Worm (Caenorhabditis elegans) whole organism, L4 larva: ENCODE measurements around the gene Y66H1A.5.

Experiments
- D1046.2 ChIP-seq: fragments of 200-800 bp; sonication (Bioruptor generic); IDR thresholded peaks from 2 replicates; pipeline ENCODE4 v1.3.6; 2022; ENCODE audit warnings: missing genetic modification characterization, missing compliant biosample characterization
- F37D6.2 ChIP-seq: sonication (generic microtip); optimal IDR thresholded peaks from 2 replicates; lab custom pipeline; 2016; ENCODE audit warnings: mild to moderate bottlenecking, missing genetic modification characterization, missing compliant biosample characterization
- F44E2.7 ChIP-seq: fragments of 200-800 bp; sonication (Bioruptor generic); IDR thresholded peaks from 2 replicates; pipeline ENCODE4 v2.1.2; 2022; ENCODE audit warnings: missing genetic modification characterization, missing compliant biosample characterization
- F49E8.2 ChIP-seq: sonication (generic microtip); optimal IDR thresholded peaks from 2 replicates; lab custom pipeline; 2016; ENCODE audit warnings: missing compliant biosample characterization, mild to moderate bottlenecking, missing genetic modification characterization, borderline replicate concordance
- T20F7.1 ChIP-seq: fragments of 200-800 bp; sonication (Bioruptor generic); optimal IDR thresholded peaks from 2 replicates; lab custom pipeline; 2018; ENCODE audit warnings: mild to moderate bottlenecking, missing genetic modification characterization, missing compliant biosample characterization
- T26A8.4 ChIP-seq: fragments of 200-800 bp; sonication (Bioruptor generic); IDR thresholded peaks from 2 replicates; pipeline ENCODE4 v1.3.6; 2022; ENCODE audit warnings: missing genetic modification characterization, missing compliant biosample characterization
- Y75B8A.6 ChIP-seq: fragments of 200-800 bp; sonication (Bioruptor generic); IDR thresholded peaks from 2 replicates; pipeline ENCODE4 v1.3.6; 2022; ENCODE audit warnings: missing genetic modification reagents, missing genetic modification characterization, missing compliant biosample characterization
- aha-1 ChIP-seq: fragments of 150-350 bp; peaks from one replicate; lab custom pipeline; 2014; ENCODE audit warnings: missing biosample characterization, missing genetic modification characterization
- ama-1 ChIP-seq: fragments of 150-350 bp; optimal IDR thresholded peaks from 2 replicates; lab custom pipeline; 2014; ENCODE audit warnings: inconsistent platforms, mixed read lengths
- ceh-20 ChIP-seq: fragments of 200-800 bp; sonication (Bioruptor generic); IDR thresholded peaks from 2 replicates; pipeline ENCODE4 v1.3.6; 2022; ENCODE audit warnings: missing genetic modification reagents, missing genetic modification characterization, missing compliant biosample characterization
- ceh-32 ChIP-seq: sonication (generic microtip); optimal IDR thresholded peaks from 2 replicates; lab custom pipeline; 2016; ENCODE audit warnings: mild to moderate bottlenecking, missing genetic modification characterization, missing compliant biosample characterization; ENCODE audit not compliant: poor library complexity
- ceh-62 ChIP-seq: sonication (generic microtip); optimal IDR thresholded peaks from 2 replicates; lab custom pipeline; 2017; ENCODE audit warnings: missing biosample characterization, missing genetic modification characterization
- ceh-82 ChIP-seq: sonication (generic microtip); optimal IDR thresholded peaks from 2 replicates; lab custom pipeline; 2017; ENCODE audit warnings: missing biosample characterization, missing genetic modification characterization
- cey-2 ChIP-seq: sonication (generic microtip); optimal IDR thresholded peaks from 3 replicates; lab custom pipeline; 2017; ENCODE audit warnings: missing genetic modification characterization, mild to moderate bottlenecking, missing compliant biosample characterization, antibody characterized with exemption, borderline replicate concordance; ENCODE audit not compliant: insufficient read depth
- daf-16 ChIP-seq, 3 experiments: sonication (generic microtip); optimal IDR thresholded peaks; 2 replicates each; lab custom pipeline; 2016 to 2017; ENCODE audit warnings: missing genetic modification characterization in 3 of 3, missing genetic modification reagents in 3 of 3, mild to moderate bottlenecking in 2 of 3, missing compliant biosample characterization in 2 of 3, missing biosample characterization in 1 of 3, moderate library complexity in 1 of 3
- daf-19 ChIP-seq: fragments of 200-800 bp; sonication (Bioruptor generic); conservative IDR thresholded peaks from 2 replicates; pipeline ENCODE4 v1.3.6; 2022; ENCODE audit warnings: missing genetic modification characterization, missing compliant biosample characterization
- daf-8 ChIP-seq: fragments of 200-800 bp; sonication (Bioruptor generic); IDR thresholded peaks from 2 replicates; pipeline ENCODE4 v1.3.6; 2022; ENCODE audit warnings: missing genetic modification characterization, missing compliant biosample characterization
- dmd-6 ChIP-seq: fragments of 200-800 bp; sonication (Bioruptor generic); IDR thresholded peaks from 2 replicates; pipeline ENCODE4 v1.3.6; 2022; ENCODE audit warnings: missing genetic modification reagents, missing genetic modification characterization, missing compliant biosample characterization
- dmd-9 ChIP-seq: fragments of 200-800 bp; sonication (Bioruptor generic); IDR thresholded peaks from 2 replicates; pipeline ENCODE4 v1.3.6; 2022; ENCODE audit warnings: missing genetic modification reagents, missing genetic modification characterization, missing compliant biosample characterization
- dpl-1 ChIP-seq: fragments of 150-350 bp; optimal IDR thresholded peaks from 2 replicates; lab custom pipeline; 2014; ENCODE audit warnings: missing biosample characterization, missing genetic modification reagents, missing genetic modification characterization
- egl-27 ChIP-seq: sonication (generic microtip); optimal IDR thresholded peaks from 3 replicates; lab custom pipeline; 2017; ENCODE audit warnings: missing biosample characterization, missing genetic modification reagents, missing genetic modification characterization
- egl-43 ChIP-seq: fragments of 200-800 bp; sonication (Bioruptor generic); IDR thresholded peaks from 2 replicates; pipeline ENCODE4 v1.3.6; 2022; ENCODE audit warnings: missing genetic modification reagents, missing genetic modification characterization, missing compliant biosample characterization
- fkh-10 ChIP-seq: fragments of 150-350 bp; optimal IDR thresholded peaks from 2 replicates; lab custom pipeline; 2014; ENCODE audit warnings: missing biosample characterization, missing genetic modification reagents, missing genetic modification characterization
- fos-1 ChIP-seq: fragments of 150-350 bp; optimal IDR thresholded peaks from 2 replicates; lab custom pipeline; 2014; ENCODE audit warnings: missing biosample characterization, missing genetic modification characterization
- hif-1 ChIP-seq, 2 experiments: sonication (generic microtip); optimal IDR thresholded peaks; 2 replicates each; lab custom pipeline; 2016 to 2017; ENCODE audit warnings: missing compliant biosample characterization in 2 of 2, missing genetic modification characterization in 2 of 2, missing genetic modification reagents in 2 of 2, missing genotype in 2 of 2, mild to moderate bottlenecking in 1 of 2
- hlh-11 ChIP-seq: fragments of 200-800 bp; sonication (Bioruptor generic); optimal IDR thresholded peaks from 2 replicates; lab custom pipeline; 2018; ENCODE audit warnings: mild to moderate bottlenecking, missing genetic modification characterization, missing compliant biosample characterization
- hmg-1.1 ChIP-seq: fragments of 200-800 bp; sonication (Bioruptor generic); IDR thresholded peaks from 2 replicates; pipeline ENCODE4 v1.3.6; 2022; ENCODE audit warnings: missing genetic modification reagents, missing genetic modification characterization, missing compliant biosample characterization
- lim-7 ChIP-seq: fragments of 200-800 bp; sonication (Bioruptor generic); IDR thresholded peaks from 2 replicates; pipeline ENCODE4 v1.3.6; 2022; ENCODE audit warnings: missing genetic modification characterization, missing compliant biosample characterization
- lin-13 ChIP-seq: fragments of 150-350 bp; optimal IDR thresholded peaks from 2 replicates; lab custom pipeline; 2014; ENCODE audit warnings: missing biosample characterization, missing genetic modification reagents, missing genetic modification characterization
- lin-39 ChIP-seq: fragments of 150-350 bp; optimal IDR thresholded peaks from 2 replicates; lab custom pipeline; 2014; ENCODE audit warnings: missing biosample characterization, missing genetic modification reagents, missing genetic modification characterization
- lsy-2 ChIP-seq, 2 experiments: fragments of 150-350 bp in 1 of 2; sonication (generic microtip) in 1 of 2; optimal IDR thresholded peaks; 2 replicates each; lab custom pipeline; 2014 to 2017; ENCODE audit warnings: missing biosample characterization in 2 of 2, missing genetic modification characterization in 2 of 2
- madf-9 ChIP-seq: fragments of 200-800 bp; sonication (Bioruptor generic); conservative IDR thresholded peaks from 2 replicates; pipeline ENCODE4 v1.3.6; 2022; ENCODE audit warnings: missing genetic modification reagents, missing genetic modification characterization, missing compliant biosample characterization
- mxl-2 ChIP-seq: fragments of 200-800 bp; sonication (Bioruptor generic); conservative IDR thresholded peaks from 2 replicates; pipeline ENCODE4 v1.3.6; 2022; ENCODE audit warnings: missing genetic modification reagents, missing genetic modification characterization, missing compliant biosample characterization
- nhr-10 ChIP-seq: fragments of 150-350 bp; optimal IDR thresholded peaks from 2 replicates; lab custom pipeline; 2014; ENCODE audit warnings: missing biosample characterization, missing genetic modification characterization
- nhr-11 ChIP-seq: fragments of 150-350 bp; optimal IDR thresholded peaks from 2 replicates; lab custom pipeline; 2014; ENCODE audit warnings: missing biosample characterization, missing genetic modification characterization
- nhr-237 ChIP-seq: sonication (generic microtip); optimal IDR thresholded peaks from 2 replicates; lab custom pipeline; 2017; ENCODE audit warnings: missing biosample characterization, missing genetic modification characterization
- nhr-28 ChIP-seq: fragments of 150-350 bp; optimal IDR thresholded peaks from 2 replicates; lab custom pipeline; 2014; ENCODE audit warnings: missing biosample characterization, missing genetic modification characterization
- nhr-42 ChIP-seq: fragments of 200-800 bp; sonication (Bioruptor generic); IDR thresholded peaks from 2 replicates; pipeline ENCODE4 v1.3.6; 2022; ENCODE audit warnings: missing genetic modification characterization, missing compliant biosample characterization
- pha-4 ChIP-seq, 2 experiments: fragments of 150-350 bp in 1 of 2; fragments of 200-800 bp in 1 of 2; sonication (Bioruptor generic) in 1 of 2; IDR thresholded peaks in 1 of 2; optimal IDR thresholded peaks in 1 of 2; 2 replicates each; pipeline versions ENCODE4 v1.3.6 to Lab custom; 2014 to 2022; ENCODE audit warnings: missing genetic modification characterization in 2 of 2, missing genetic modification reagents in 2 of 2, missing biosample characterization in 1 of 2, missing compliant biosample characterization in 1 of 2
- saeg-2 ChIP-seq: fragments of 200-800 bp; sonication (Bioruptor generic); IDR thresholded peaks from 2 replicates; pipeline ENCODE4 v1.3.6; 2022; ENCODE audit warnings: missing genetic modification reagents, missing genetic modification characterization, missing compliant biosample characterization
- sdz-12 ChIP-seq: fragments of 200-800 bp; sonication (Bioruptor generic); optimal IDR thresholded peaks from 2 replicates; lab custom pipeline; 2018; ENCODE audit warnings: mild to moderate bottlenecking, missing genetic modification characterization, missing compliant biosample characterization
- set-16 ChIP-seq: fragments of 200-800 bp; sonication (Bioruptor generic); IDR thresholded peaks from 2 replicates; pipeline ENCODE4 v1.3.6; 2022; ENCODE audit warnings: missing genetic modification reagents, missing genetic modification characterization, missing compliant biosample characterization
- skn-1 ChIP-seq: fragments of 150-350 bp; optimal IDR thresholded peaks from 2 replicates; lab custom pipeline; 2014; ENCODE audit warnings: missing biosample characterization, missing genetic modification characterization
- snpc-1.2 ChIP-seq: fragments of 200-800 bp; sonication (Bioruptor generic); IDR thresholded peaks from 2 replicates; pipeline ENCODE4 v1.3.6; 2022; ENCODE audit warnings: missing genetic modification reagents, missing genetic modification characterization, missing compliant biosample characterization
- snpc-4 ChIP-seq: fragments of 150-350 bp; optimal IDR thresholded peaks from 2 replicates; lab custom pipeline; 2014; ENCODE audit warnings: missing biosample characterization, missing genetic modification characterization
- tra-1 ChIP-seq: fragments of 200-800 bp; sonication (Bioruptor generic); IDR thresholded peaks from 2 replicates; pipeline ENCODE4 v1.3.6; 2022; ENCODE audit warnings: missing genetic modification reagents, missing genetic modification characterization, missing compliant biosample characterization
- vab-7 ChIP-seq: fragments of 200-800 bp; sonication (Bioruptor generic); IDR thresholded peaks from 2 replicates; pipeline ENCODE4 v1.3.6; 2022; ENCODE audit warnings: missing genetic modification reagents, missing genetic modification characterization, missing compliant biosample characterization
- zfp-2 ChIP-seq: sonication (generic microtip); optimal IDR thresholded peaks from 2 replicates; lab custom pipeline; 2016; ENCODE audit warnings: mild to moderate bottlenecking, missing genetic modification characterization, missing compliant biosample characterization
- zip-11 ChIP-seq: fragments of 200-800 bp; sonication (Bioruptor generic); IDR thresholded peaks from 2 replicates; pipeline ENCODE4 v1.3.6; 2022; ENCODE audit warnings: missing genetic modification characterization, missing compliant biosample characterization
- zip-2 ChIP-seq: fragments of 150-350 bp; optimal IDR thresholded peaks from 2 replicates; lab custom pipeline; 2014; ENCODE audit warnings: missing biosample characterization, missing genetic modification characterization
- ztf-7 ChIP-seq: fragments of 150-350 bp; optimal IDR thresholded peaks from 2 replicates; lab custom pipeline; 2014; ENCODE audit warnings: missing biosample characterization, missing genetic modification characterization

Y66H1A.5 gene

DNA sequence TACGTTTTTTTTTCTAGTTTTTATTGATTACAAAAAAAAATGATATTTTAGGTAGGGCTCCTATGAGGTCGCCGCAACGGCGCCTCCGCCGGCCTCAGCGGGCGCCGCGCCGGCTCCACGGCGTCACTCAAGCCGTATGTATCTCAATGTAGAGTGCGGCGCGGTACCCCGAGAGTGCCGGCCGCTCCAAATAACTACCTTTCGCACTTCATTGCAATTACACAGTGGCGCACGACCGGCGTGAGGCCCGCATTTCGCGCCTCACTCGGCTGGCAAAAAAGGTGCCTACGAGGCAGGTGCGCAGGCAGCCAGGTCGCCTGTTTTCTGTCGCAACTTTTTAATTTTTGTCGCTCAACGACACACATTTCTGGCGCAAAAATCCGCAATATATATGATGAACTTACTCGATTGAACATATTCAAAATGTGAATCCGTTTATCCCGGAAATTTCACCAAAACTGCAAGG, 31.7 kb upstream of the Y66H1A.5 start, which contains the start of gene M04G7.2:
Gene M04G7.2, minus strand, starts transcription at position 416 of the 466 bp plus-strand sequence.
- TF ChIP-seq set-16 (peak; percentile 91), ceh-62 (tag; lab: Kevin White, UChicago) (no peak), lim-7 (GFP tag; lab: Robert Waterston, UW) (no peak), vab-7 (GFP tag; lab: Robert Waterston, UW) (no peak), snpc-1.2 (GFP tag; lab: Robert Waterston, UW) (no peak), pha-4 (GFP tag; IDR thresholded peaks at IDR 0.05; lab: Robert Waterston, UW) (no peak), pha-4 (tag; optimal IDR thresholded peaks at IDR 0.05; lab: Kevin White, UChicago) (no peak), zip-2 (no peak), dmd-9 (GFP tag; lab: Robert Waterston, UW) (0 out of 2 replicates have a peak, but pooled peaks have one; percentile 56), T20F7.1 (GFP tag; lab: Kevin White, UChicago) (no peak), ceh-82 (tag; lab: Kevin White, UChicago) (no peak), nhr-237 (no peak), skn-1 (tag; lab: Kevin White, UChicago) (no peak), T26A8.4 (GFP tag; lab: Robert Waterston, UW) (no peak), dpl-1 (GFP tag; lab: Kevin White, UChicago) (no peak), hmg-1.1 (GFP tag; lab: Robert Waterston, UW) (0 out of 2 replicates have a peak, but pooled peaks have one; percentile 12), ceh-20 (no peak), saeg-2 (GFP tag; lab: Robert Waterston, UW) (no peak), F44E2.7 (GFP tag; lab: Robert Waterston, UW) (no peak), zfp-2 (tag; lab: Kevin White, UChicago) (no peak), F49E8.2 (tag; lab: Kevin White, UChicago) (no peak), nhr-42 (GFP tag; lab: Robert Waterston, UW) (no peak), Y75B8A.6 (GFP tag; lab: Robert Waterston, UW) (no peak), ceh-32 (tag; lab: Kevin White, UChicago) (no peak), ztf-7 (tag; lab: Kevin White, UChicago) (no peak), cey-2 (no peak), mxl-2 (no peak), daf-16 (GFP tag; optimal IDR thresholded peaks at IDR 0.05; lab: Kevin White, UChicago) (no peak), daf-16 (tag; optimal IDR thresholded peaks at IDR 0.05; lab: Kevin White, UChicago) (no peak), nhr-28 (no peak), lin-13 (GFP tag; lab: Kevin White, UChicago) (no peak), egl-43 (peak; percentile 73), lsy-2 (tag; optimal IDR thresholded peaks at IDR 0.05; lab: Kevin White, UChicago) (no peak), snpc-4 (tag; lab: Kevin White, UChicago) (no peak), lin-39 (tag; lab: Kevin White, UChicago) (no peak), egl-27 (no peak), hlh-11 (tag; lab: Kevin White, UChicago) (no peak), ama-1 (lab: Kevin White, UChicago) (no peak), aha-1 (tag; lab: Kevin White, UChicago) (no peak), nhr-10 (tag; lab: Kevin White, UChicago) (no peak), fos-1 (tag; lab: Kevin White, UChicago) (no peak), zip-11 (GFP tag; lab: Robert Waterston, UW) (no peak), madf-9 (GFP tag; lab: Robert Waterston, UW) (no peak), tra-1 (GFP tag; lab: Robert Waterston, UW) (no peak), sdz-12 (no peak), fkh-10 (GFP tag; lab: Kevin White, UChicago) (no peak), dmd-6 (GFP tag; lab: Robert Waterston, UW) (no peak), F37D6.2 (tag; lab: Kevin White, UChicago) (no peak), D1046.2 (GFP tag; lab: Robert Waterston, UW) (no peak), daf-8 (peak; percentile 17; the same call in 1 of the 2 replicates), daf-19 (GFP tag; lab: Robert Waterston, UW) (no peak), hif-1 (tag; optimal IDR thresholded peaks at IDR 0.05; lab: Kevin White, UChicago) (peak in 1 of 2 experiments; percentile 26), nhr-11 (tag; lab: Kevin White, UChicago) (no peak)
